Fruit fly (Drosophila melanogaster) whole organism: ENCODE results near the gene CG32117.

Source experiments
- EcR ChIP-seq, 2 experiments: fragments of >200 bp; optimal IDR thresholded peaks; 2 replicates each; lab custom pipeline; 2017; ENCODE audit warnings: missing biosample characterization in 2 of 2, missing genetic modification characterization in 2 of 2, missing genetic modification reagents in 2 of 2
- psq ChIP-seq: fragments of >200 bp; optimal IDR thresholded peaks from 2 replicates; lab custom pipeline; 2017

DNA sequence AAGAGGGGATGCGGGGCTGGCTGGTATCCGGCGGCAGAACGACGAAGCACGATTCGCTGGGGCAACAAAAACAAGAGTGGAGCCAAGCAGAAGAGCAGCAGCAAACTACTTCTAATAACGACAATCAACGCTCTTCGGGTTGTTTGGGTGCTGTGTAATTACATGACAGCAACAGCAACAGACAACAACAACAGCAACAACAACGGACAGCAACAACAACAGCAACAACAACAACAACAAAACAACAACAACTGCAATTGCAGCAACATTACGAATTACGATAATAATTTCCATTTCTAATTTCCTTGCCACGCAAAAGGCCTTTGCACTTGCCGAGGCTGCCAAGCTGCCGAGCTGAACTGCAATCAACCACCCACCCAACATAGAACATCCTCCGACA lies 39.0 kb downstream of the CG32117 start:
- TF ChIP-seq EcR (GFP tag; optimal IDR thresholded peaks at IDR 0.05; lab: Kevin White, UChicago) (no peak), psq (lab: Kevin White, UChicago) (no peak)
